Worm (Caenorhabditis elegans): ENCODE data around the gene F02E11.7.

F02E11.7 gene

DNA sequence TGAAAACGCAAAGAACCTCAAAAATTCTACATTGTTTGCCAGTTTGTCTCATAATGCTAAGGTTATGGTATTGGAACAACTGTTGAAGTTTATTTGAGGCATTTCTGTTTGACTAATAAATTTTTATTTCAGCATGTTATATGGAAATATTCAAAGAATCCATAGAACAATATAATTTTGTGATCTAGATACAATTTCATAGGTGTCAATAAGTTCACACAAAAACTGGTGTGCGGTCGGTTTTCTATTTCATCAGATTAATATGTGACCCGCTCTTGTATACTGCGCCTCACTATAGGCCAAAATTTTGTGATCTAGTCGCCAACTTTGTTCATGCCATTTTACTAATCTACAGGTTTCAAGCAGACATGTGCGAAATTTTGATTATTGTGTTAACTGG, 32.0 kb downstream of the F02E11.7 start, which contains the start of gene btb-22:
Gene btb-22, plus strand, starts transcription at position 301 of the 400 bp plus-strand sequence.
- no peak for TF ChIP-seq lin-32 (GFP tag; optimal IDR thresholded peaks at IDR 0.05)
- no peak for TF ChIP-seq sem-2 (GFP tag; optimal IDR thresholded peaks at IDR 0.05)
- TF ChIP-seq nhr-2 (tag; optimal IDR thresholded peaks at IDR 0.05) = no peak
- TF ChIP-seq M03D4.4 (tag; optimal IDR thresholded peaks at IDR 0.05) = no peak
- no peak for TF ChIP-seq elt-1 (tag; optimal IDR thresholded peaks at IDR 0.05; ENCODE audit: borderline replicate concordance, insufficient read depth)
- no peak for TF ChIP-seq mep-1 (tag; optimal IDR thresholded peaks at IDR 0.05)
- TF ChIP-seq flh-1 (GFP tag; optimal IDR thresholded peaks at IDR 0.05) = no peak
- TF ChIP-seq nhr-237 (tag; optimal IDR thresholded peaks at IDR 0.05) = no peak
- TF ChIP-seq lin-13 (tag; optimal IDR thresholded peaks at IDR 0.05) = no peak
- TF ChIP-seq hlh-1 (tag; optimal IDR thresholded peaks at IDR 0.05) = no peak
- no peak for TF ChIP-seq pha-4 (tag; optimal IDR thresholded peaks at IDR 0.05)
- no peak for TF ChIP-seq lsy-2 (tag; optimal IDR thresholded peaks at IDR 0.05)
- no peak for TF ChIP-seq cnd-1 (tag; optimal IDR thresholded peaks at IDR 0.05)
- no peak for TF ChIP-seq nhr-12 (tag; optimal IDR thresholded peaks at IDR 0.05)
- no peak for TF ChIP-seq nhr-76 (tag; optimal IDR thresholded peaks at IDR 0.05)

DNA sequence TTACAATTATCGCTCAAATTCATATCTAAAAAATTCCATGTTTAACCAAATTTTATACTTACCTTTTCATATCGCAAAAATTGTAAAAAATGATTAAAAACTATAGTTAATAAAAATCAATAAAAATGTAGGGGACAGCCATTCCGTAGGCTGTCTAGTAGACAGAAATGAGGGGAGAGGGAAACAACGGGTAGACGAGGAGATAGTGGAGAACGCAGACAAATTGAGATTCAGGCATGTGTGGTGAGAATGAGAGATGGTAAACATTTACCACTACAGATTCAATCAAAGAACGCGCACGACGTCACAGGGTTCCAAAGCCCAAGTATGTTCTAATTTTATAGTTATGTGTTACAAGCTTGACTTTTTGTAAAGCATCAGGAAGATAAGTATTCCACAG, 36.1 kb downstream of the F02E11.7 start:
- TF ChIP-seq nhr-237 (tag; optimal IDR thresholded peaks at IDR 0.05) = no peak
- peak; percentile 21 for TF ChIP-seq pha-4 (tag; optimal IDR thresholded peaks at IDR 0.05)
- TF ChIP-seq hlh-1 (tag; optimal IDR thresholded peaks at IDR 0.05) = no peak
- no peak for TF ChIP-seq zip-8 (tag; optimal IDR thresholded peaks at IDR 0.05)
- TF ChIP-seq ztf-11 (tag; optimal IDR thresholded peaks at IDR 0.05) = no peak
- TF ChIP-seq unc-120 (tag; optimal IDR thresholded peaks at IDR 0.05; ENCODE audit: poor library complexity, severe bottlenecking) = no peak
- TF ChIP-seq flh-1 (GFP tag; optimal IDR thresholded peaks at IDR 0.05) = no peak
- no peak for TF ChIP-seq tbx-8 (GFP tag; optimal IDR thresholded peaks at IDR 0.05)
- TF ChIP-seq sem-2 (GFP tag; optimal IDR thresholded peaks at IDR 0.05) = no peak
- peak; percentile 45 for TF ChIP-seq ces-1 (GFP tag; optimal IDR thresholded peaks at IDR 0.05)

DNA sequence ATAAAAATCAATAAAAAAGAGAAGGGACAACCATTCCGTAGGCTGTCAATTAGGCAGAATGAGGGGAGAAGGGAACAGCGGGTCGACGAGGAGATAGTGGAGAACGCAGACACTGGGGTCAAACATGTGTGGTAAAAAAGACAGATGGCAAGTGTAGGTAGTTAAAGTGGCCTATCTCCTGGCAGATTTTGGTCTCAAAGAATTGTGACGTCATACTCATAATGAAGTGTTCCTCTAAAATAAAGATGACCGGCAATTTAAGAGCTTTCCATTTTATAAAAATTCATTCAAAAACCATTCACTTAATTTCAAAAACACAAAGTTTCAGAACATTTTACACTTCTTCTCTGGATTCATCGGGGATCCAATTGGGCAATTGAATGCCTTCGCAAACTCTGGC, 42.5 kb downstream of the F02E11.7 start:
- TF ChIP-seq cnd-1 (tag; optimal IDR thresholded peaks at IDR 0.05) (peak; percentile 60), zip-8 (tag; optimal IDR thresholded peaks at IDR 0.05) (peak; percentile 80), lin-32 (GFP tag; optimal IDR thresholded peaks at IDR 0.05) (peak; percentile 44)

DNA sequence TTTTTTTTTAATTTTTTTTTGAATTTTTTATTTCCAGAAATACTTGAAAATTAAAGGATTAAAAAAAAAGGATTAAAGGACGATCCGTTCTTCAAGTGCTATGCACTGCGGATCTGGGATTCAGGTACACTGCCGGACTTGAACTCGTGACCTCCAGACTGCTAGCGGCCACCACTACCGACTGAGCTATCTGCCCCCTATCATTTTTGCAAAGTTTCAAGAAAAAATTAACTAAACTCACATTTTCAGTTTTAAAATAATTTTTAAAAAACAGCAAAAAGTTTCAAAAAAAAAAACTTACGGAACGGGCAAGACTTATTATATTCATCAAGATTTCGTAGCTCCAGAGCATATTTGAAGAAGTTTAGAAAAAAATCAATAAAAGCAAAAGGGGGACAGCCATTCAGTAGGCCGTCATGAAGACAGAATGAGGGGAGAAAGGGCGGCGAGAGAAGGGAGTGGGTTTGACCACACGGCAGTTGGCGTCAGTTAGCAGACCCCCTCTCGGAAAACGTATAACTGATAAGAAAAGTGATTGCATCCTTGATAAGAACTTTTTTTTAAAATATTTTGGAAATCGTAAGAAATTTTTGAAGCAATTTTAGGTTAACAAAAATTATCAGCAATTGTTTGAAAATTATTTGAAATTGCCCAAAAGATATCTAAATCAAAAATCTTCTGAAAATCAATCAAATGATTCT, 43.6 kb downstream of the F02E11.7 start:
- TF ChIP-seq M03D4.4 (tag; optimal IDR thresholded peaks at IDR 0.05) = no peak
- peak; percentile 72 for TF ChIP-seq hlh-1 (tag; optimal IDR thresholded peaks at IDR 0.05)
- TF ChIP-seq ces-1 (GFP tag; optimal IDR thresholded peaks at IDR 0.05) = no peak
- peak; percentile 4 for TF ChIP-seq unc-120 (tag; optimal IDR thresholded peaks at IDR 0.05; ENCODE audit: poor library complexity, severe bottlenecking)

DNA sequence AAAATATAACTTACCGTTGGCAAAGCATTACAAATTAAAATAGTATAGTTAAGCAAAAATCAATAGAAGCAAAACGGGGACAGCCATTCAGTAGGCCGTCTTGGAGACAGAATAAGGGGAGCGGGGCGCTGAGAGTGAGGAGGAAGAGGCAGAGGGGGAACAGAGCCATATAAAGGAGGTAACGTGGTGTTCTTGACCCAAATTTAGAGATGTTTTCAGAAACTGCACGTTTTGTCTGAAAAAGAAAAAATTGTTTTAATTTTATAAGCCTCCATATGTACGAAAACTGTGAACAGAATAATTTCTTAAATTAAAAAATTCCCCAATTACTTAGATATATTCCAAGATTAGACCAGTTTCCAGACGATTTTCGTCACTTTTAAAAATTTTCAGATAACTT, 46.0 kb downstream of the F02E11.7 start, which contains the start of gene F39E9.6:
Gene F39E9.6, minus strand, starts transcription at position 101 of the 400 bp plus-strand sequence.
- no peak for TF ChIP-seq ceh-83 (GFP tag; optimal IDR thresholded peaks at IDR 0.05)
- no peak for TF ChIP-seq ham-2 (GFP tag; optimal IDR thresholded peaks at IDR 0.05)
- no peak for TF ChIP-seq ces-1 (GFP tag; optimal IDR thresholded peaks at IDR 0.05)
- TF ChIP-seq nhr-2 (tag; optimal IDR thresholded peaks at IDR 0.05) = no peak
- no peak for TF ChIP-seq mab-5 (tag; optimal IDR thresholded peaks at IDR 0.05)
- no peak for TF ChIP-seq lin-13 (tag; optimal IDR thresholded peaks at IDR 0.05)
- no peak for TF ChIP-seq cnd-1 (tag; optimal IDR thresholded peaks at IDR 0.05)
- no peak for TF ChIP-seq elt-3 (tag; optimal IDR thresholded peaks at IDR 0.05)
- TF ChIP-seq mep-1 (tag; optimal IDR thresholded peaks at IDR 0.05) = no peak

DNA sequence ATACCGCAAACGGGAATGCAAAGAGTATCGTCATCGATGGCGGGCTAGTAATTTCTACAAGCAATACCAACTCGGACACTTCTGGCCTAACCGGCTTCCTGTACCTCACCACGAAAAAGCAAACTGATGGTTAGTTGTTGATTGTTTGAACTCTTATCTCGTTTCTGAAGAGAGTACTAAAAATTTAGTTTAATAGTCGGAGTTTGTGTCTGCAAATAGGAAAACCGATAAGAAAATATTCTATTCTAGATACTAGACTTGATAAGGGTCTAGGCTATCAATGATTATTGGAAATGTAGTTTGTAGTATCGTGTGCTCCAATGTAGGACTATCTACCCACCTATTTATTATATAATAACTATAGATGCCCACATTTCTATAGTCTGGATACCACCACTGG, 51.4 kb downstream of the F02E11.7 start:
- TF ChIP-seq bed-3 (GFP tag; optimal IDR thresholded peaks at IDR 0.05) (no peak), nhr-12 (tag; optimal IDR thresholded peaks at IDR 0.05) (no peak), nhr-28 (tag; optimal IDR thresholded peaks at IDR 0.05) (no peak), tbx-8 (GFP tag; optimal IDR thresholded peaks at IDR 0.05) (no peak), lin-32 (GFP tag; optimal IDR thresholded peaks at IDR 0.05) (no peak), elt-3 (tag; optimal IDR thresholded peaks at IDR 0.05) (no peak), flh-1 (GFP tag; optimal IDR thresholded peaks at IDR 0.05) (no peak), pha-4 (tag; optimal IDR thresholded peaks at IDR 0.05) (no peak), lin-13 (tag; optimal IDR thresholded peaks at IDR 0.05) (no peak), zip-8 (tag; optimal IDR thresholded peaks at IDR 0.05) (no peak), unc-62 (GFP tag; optimal IDR thresholded peaks at IDR 0.05) (no peak)

All from whole organism, mixed stage, embryonic.